Fruit fly (Drosophila melanogaster) whole organism, embryonic: Measurements from ENCODE around the gene CG11454.

Source experiments
- Abd-B ChIP-seq: fragments of 200-800 bp; sonication (Bioruptor generic); optimal IDR thresholded peaks from 2 replicates; lab custom pipeline; 2018; ENCODE audit warnings: missing biosample characterization, mild to moderate bottlenecking, missing genetic modification characterization, moderate library complexity
- C15 ChIP-seq: fragments of 200-800 bp; sonication (Bioruptor generic); IDR thresholded peaks from 3 replicates; pipeline ENCODE4 v1.3.6; 2022; ENCODE audit warnings: missing biosample characterization, missing genetic modification characterization
- CG10147 ChIP-seq: fragments of 200-800 bp; sonication (Bioruptor generic); optimal IDR thresholded peaks from 2 replicates; lab custom pipeline; 2019; ENCODE audit warnings: missing biosample characterization, mild to moderate bottlenecking, missing genetic modification characterization, moderate library complexity
- CG12659 ChIP-seq: fragments of 200-800 bp; sonication (Bioruptor generic); optimal IDR thresholded peaks from 3 replicates; lab custom pipeline; 2017; ENCODE audit warnings: mild to moderate bottlenecking, missing biosample characterization, missing genetic modification reagents, missing genetic modification characterization
- CG13287 ChIP-seq: fragments of 200-800 bp; sonication (Bioruptor generic); IDR thresholded peaks from 2 replicates; pipeline ENCODE4 v1.3.6; 2022; ENCODE audit warnings: missing biosample characterization, missing genetic modification characterization; ENCODE audit not compliant: partially characterized antibody
- CG14441 ChIP-seq: fragments of 200-800 bp; sonication (Bioruptor generic); IDR thresholded peaks from 2 replicates; pipeline ENCODE4 v1.3.6; 2022; ENCODE audit warnings: missing biosample characterization, missing genetic modification characterization
- CG16863 ChIP-seq: fragments of 200-800 bp; sonication (Bioruptor generic); optimal IDR thresholded peaks from 3 replicates; lab custom pipeline; 2016; ENCODE audit warnings: missing biosample characterization, missing genetic modification characterization
- CG17361 ChIP-seq: fragments of 200-800 bp; sonication (Bioruptor generic); IDR thresholded peaks from 3 replicates; pipeline ENCODE4 v1.3.6; 2022; ENCODE audit warnings: missing biosample characterization, missing genetic modification characterization
- CG1792 ChIP-seq: fragments of 200-800 bp; sonication (Bioruptor generic); optimal IDR thresholded peaks from 2 replicates; lab custom pipeline; 2016; ENCODE audit warnings: missing biosample characterization, missing genetic modification characterization
- CG2202 ChIP-seq: fragments of 200-800 bp; sonication (Bioruptor generic); optimal IDR thresholded peaks from 2 replicates; lab custom pipeline; 2018; ENCODE audit warnings: missing biosample characterization, mild to moderate bottlenecking, missing genetic modification characterization
- CG2678 ChIP-seq: fragments of 200-800 bp; sonication (Bioruptor generic); optimal IDR thresholded peaks from 3 replicates; lab custom pipeline; 2019; ENCODE audit warnings: missing biosample characterization, mild to moderate bottlenecking, missing genetic modification characterization, moderate library complexity
- CG30020 ChIP-seq: fragments of 200-800 bp; optimal IDR thresholded peaks from 2 replicates; lab custom pipeline; 2019; ENCODE audit warnings: missing biosample characterization, mild to moderate bottlenecking, missing genetic modification characterization, moderate library complexity
- CG31365 ChIP-seq: fragments of 200-800 bp; sonication (Bioruptor generic); optimal IDR thresholded peaks from 2 replicates; lab custom pipeline; 2018; ENCODE audit warnings: missing biosample characterization, mild to moderate bottlenecking, missing genetic modification characterization
- CG31441 ChIP-seq: fragments of 200-800 bp; sonication (Bioruptor generic); IDR thresholded peaks from 2 replicates; pipeline ENCODE4 v1.3.6; 2022; ENCODE audit warnings: missing biosample characterization, missing genetic modification characterization
- CG3281 ChIP-seq: fragments of 200-800 bp; sonication (Bioruptor generic); optimal IDR thresholded peaks from 3 replicates; lab custom pipeline; 2017; ENCODE audit warnings: missing biosample characterization, mild to moderate bottlenecking, missing genetic modification characterization
- CG42726 ChIP-seq: fragments of 200-800 bp; sonication (Bioruptor generic); IDR thresholded peaks from 2 replicates; pipeline ENCODE4 v1.3.6; 2022; ENCODE audit warnings: missing biosample characterization, missing genetic modification characterization; ENCODE audit not compliant: partially characterized antibody
- CG6854 ChIP-seq: fragments of 200-800 bp; sonication (Bioruptor generic); optimal IDR thresholded peaks from 3 replicates; lab custom pipeline; 2017; ENCODE audit warnings: missing biosample characterization, mild to moderate bottlenecking, missing genetic modification characterization
- CG8089 ChIP-seq: fragments of 200-800 bp; sonication (Bioruptor generic); optimal IDR thresholded peaks from 3 replicates; lab custom pipeline; 2016; ENCODE audit warnings: missing biosample characterization, missing genetic modification characterization
- CG8281 ChIP-seq: fragments of 200-800 bp; sonication (Bioruptor generic); optimal IDR thresholded peaks from 2 replicates; lab custom pipeline; 2018; ENCODE audit warnings: missing biosample characterization, mild to moderate bottlenecking, missing genetic modification characterization, moderate library complexity
- CG9727 ChIP-seq: fragments of 200-800 bp; sonication (Bioruptor generic); optimal IDR thresholded peaks from 3 replicates; lab custom pipeline; 2017; ENCODE audit warnings: missing biosample characterization, mild to moderate bottlenecking, missing genetic modification characterization
- CG9817 ChIP-seq: fragments of 200-800 bp; sonication (Bioruptor generic); optimal IDR thresholded peaks from 2 replicates; lab custom pipeline; 2018; ENCODE audit warnings: missing biosample characterization, mild to moderate bottlenecking, missing genetic modification characterization, moderate library complexity
- Dip3 ChIP-seq: fragments of 200-800 bp; sonication (Bioruptor generic); optimal IDR thresholded peaks from 3 replicates; lab custom pipeline; 2016; ENCODE audit warnings: missing biosample characterization, missing genetic modification characterization
- Dll ChIP-seq: fragments of 200-800 bp; sonication (Bioruptor generic); IDR thresholded peaks from 4 replicates; pipeline ENCODE4 v1.3.6; 2022; ENCODE audit warnings: missing biosample characterization, missing genetic modification characterization; ENCODE audit not compliant: partially characterized antibody
- Doc3 ChIP-seq: fragments of 200-800 bp; sonication (Bioruptor generic); IDR thresholded peaks from 3 replicates; pipeline ENCODE4 v1.3.6; 2022; ENCODE audit warnings: missing biosample characterization, missing genetic modification characterization; ENCODE audit not compliant: partially characterized antibody
- E2f2 ChIP-seq: fragments of 200-800 bp; sonication (Bioruptor generic); IDR thresholded peaks from 2 replicates; pipeline ENCODE4 v1.3.6; 2022; ENCODE audit warnings: missing biosample characterization, missing genetic modification characterization
- Fer1 ChIP-seq: fragments of 200-800 bp; sonication (Bioruptor generic); optimal IDR thresholded peaks from 2 replicates; lab custom pipeline; 2017; ENCODE audit warnings: missing biosample characterization, mild to moderate bottlenecking, missing genetic modification characterization
- Hr39 ChIP-seq: fragments of >200 bp; optimal IDR thresholded peaks from 2 replicates; lab custom pipeline; 2017
- Mrtf ChIP-seq: fragments of 200-800 bp; sonication (Bioruptor generic); IDR thresholded peaks from 3 replicates; pipeline ENCODE4 v1.3.6; 2022; ENCODE audit warnings: missing biosample characterization, missing genetic modification characterization
- Scr ChIP-seq: fragments of 200-800 bp; sonication (Bioruptor generic); IDR thresholded peaks from 2 replicates; pipeline ENCODE4 v1.3.6; 2022; ENCODE audit warnings: missing biosample characterization, missing genetic modification characterization; ENCODE audit not compliant: partially characterized antibody
- Six4 ChIP-seq: fragments of 200-800 bp; sonication (Bioruptor generic); optimal IDR thresholded peaks from 2 replicates; lab custom pipeline; 2016; ENCODE audit warnings: missing biosample characterization, missing genetic modification characterization
- Spps ChIP-seq: fragments of 200-800 bp; sonication (Bioruptor generic); optimal IDR thresholded peaks from 2 replicates; lab custom pipeline; 2018; ENCODE audit warnings: missing biosample characterization, mild to moderate bottlenecking, missing genetic modification characterization
- Sry-δ ChIP-seq: fragments of 200-800 bp; sonication (Bioruptor generic); optimal IDR thresholded peaks from 2 replicates; lab custom pipeline; 2016; ENCODE audit warnings: missing biosample characterization, missing genetic modification characterization
- ap ChIP-seq: fragments of 200-800 bp; sonication (Bioruptor generic); IDR thresholded peaks from 2 replicates; pipeline ENCODE4 v1.3.6; 2022; ENCODE audit warnings: missing biosample characterization, missing genetic modification characterization
- ash1 ChIP-seq: fragments of 200-800 bp; sonication (Bioruptor generic); optimal IDR thresholded peaks from 2 replicates; lab custom pipeline; 2018; ENCODE audit warnings: missing biosample characterization, mild to moderate bottlenecking, missing genetic modification characterization
- bigmax ChIP-seq: fragments of 200-800 bp; sonication (Bioruptor generic); optimal IDR thresholded peaks from 2 replicates; lab custom pipeline; 2018; ENCODE audit warnings: missing biosample characterization, mild to moderate bottlenecking, missing genetic modification characterization
- chm ChIP-seq: fragments of 200-800 bp; sonication (Bioruptor generic); IDR thresholded peaks from 2 replicates; pipeline ENCODE4 v1.3.6; 2022; ENCODE audit warnings: missing biosample characterization, missing genetic modification characterization
- crc ChIP-seq: fragments of 200-800 bp; sonication (Bioruptor generic); optimal IDR thresholded peaks from 2 replicates; lab custom pipeline; 2016; ENCODE audit warnings: missing biosample characterization, missing genetic modification characterization
- dan ChIP-seq: fragments of 200-800 bp; sonication (Bioruptor generic); IDR thresholded peaks from 2 replicates; pipeline ENCODE4 v1.3.6; 2022; ENCODE audit warnings: missing biosample characterization, missing genetic modification characterization
- emc ChIP-seq: fragments of 200-800 bp; sonication (Bioruptor generic); optimal IDR thresholded peaks from 2 replicates; lab custom pipeline; 2016; ENCODE audit warnings: missing biosample characterization, missing genetic modification characterization
- exex ChIP-seq: fragments of 200-800 bp; sonication (Bioruptor generic); optimal IDR thresholded peaks from 4 replicates; lab custom pipeline; 2018; ENCODE audit warnings: missing biosample characterization, mild to moderate bottlenecking, missing genetic modification characterization, moderate library complexity
- fd64A ChIP-seq: fragments of 200-800 bp; sonication (Bioruptor generic); optimal IDR thresholded peaks from 3 replicates; lab custom pipeline; 2018; ENCODE audit warnings: missing biosample characterization, mild to moderate bottlenecking, missing genetic modification characterization
- gcm2 ChIP-seq: fragments of 200-800 bp; sonication (Bioruptor generic); optimal IDR thresholded peaks from 2 replicates; lab custom pipeline; 2016; ENCODE audit warnings: missing biosample characterization, missing genetic modification characterization
- grn ChIP-seq: fragments of 200-800 bp; sonication (Bioruptor generic); optimal IDR thresholded peaks from 3 replicates; lab custom pipeline; 2017; ENCODE audit warnings: missing biosample characterization, missing genetic modification characterization
- hth ChIP-seq: fragments of >200 bp; optimal IDR thresholded peaks from 2 replicates; lab custom pipeline; 2017; ENCODE audit warnings: inconsistent platforms
- nom ChIP-seq: fragments of 200-800 bp; sonication (Bioruptor generic); optimal IDR thresholded peaks from 2 replicates; lab custom pipeline; 2017; ENCODE audit warnings: missing biosample characterization, missing genetic modification characterization, mild to moderate bottlenecking, moderate library complexity, missing genetic modification reagents
- onecut ChIP-seq: fragments of 200-800 bp; sonication (Bioruptor generic); IDR thresholded peaks from 2 replicates; pipeline ENCODE4 v1.3.6; 2022; ENCODE audit warnings: missing biosample characterization, missing genetic modification characterization
- pb ChIP-seq: fragments of 200-800 bp; sonication (Bioruptor generic); optimal IDR thresholded peaks from 3 replicates; lab custom pipeline; 2016; ENCODE audit warnings: missing biosample characterization, missing genetic modification characterization
- prd ChIP-seq, 3 experiments: fragments of >200 bp in 2 of 3; fragments of 200-800 bp in 1 of 3; sonication (Bioruptor generic) in 1 of 3; optimal IDR thresholded peaks in 2 of 3; IDR thresholded peaks in 1 of 3; 2 replicates in 2 of 3; 3 replicates in 1 of 3; pipeline versions ENCODE4 v1.3.6 to Lab custom; 2017 to 2022; ENCODE audit warnings: missing biosample characterization in 1 of 3, missing genetic modification characterization in 1 of 3
- sim ChIP-seq: fragments of 200-800 bp; sonication (Bioruptor generic); IDR thresholded peaks from 2 replicates; pipeline ENCODE4 v1.3.6; 2022; ENCODE audit warnings: missing biosample characterization, missing genetic modification characterization
- stc ChIP-seq: fragments of 200-800 bp; sonication (Bioruptor generic); IDR thresholded peaks from 2 replicates; pipeline ENCODE4 v1.3.6; 2022; ENCODE audit warnings: missing biosample characterization, missing genetic modification characterization
- trem ChIP-seq: fragments of 200-800 bp; optimal IDR thresholded peaks from 3 replicates; lab custom pipeline; 2019; ENCODE audit warnings: missing biosample characterization, mild to moderate bottlenecking, missing genetic modification characterization, moderate library complexity
- unc-4 ChIP-seq: fragments of 200-800 bp; sonication (Bioruptor generic); IDR thresholded peaks from 2 replicates; pipeline ENCODE4 v1.3.6; 2022; ENCODE audit warnings: missing biosample characterization, missing genetic modification characterization; ENCODE audit not compliant: partially characterized antibody

CG11454 gene

dm6 chr2L:94639-95059, 48.5 kb upstream of the CG11454 start, which contains the start of gene Zir (continued):
- TF ChIP-seq trem (tag; lab: Kevin White, UChicago): peak; percentile 30
- TF ChIP-seq CG30020 (tag; lab: Kevin White, UChicago): peak; percentile 75
- TF ChIP-seq CG8281 (tag; lab: Kevin White, UChicago): no peak
- TF ChIP-seq CG16863: no peak
- no peak for TF ChIP-seq CG42726
- TF ChIP-seq pb (GFP tag; lab: Kevin White, UChicago): no peak
- TF ChIP-seq prd (optimal IDR thresholded peaks at IDR 0.05; lab: Kevin White, UChicago): no peak
- TF ChIP-seq prd (GFP tag; IDR thresholded peaks at IDR 0.05; lab: Robert Waterston, UW): no peak
- TF ChIP-seq stc (GFP tag; lab: Robert Waterston, UW): no peak
- TF ChIP-seq exex (tag; lab: Kevin White, UChicago): no peak
- TF ChIP-seq CG10147 (GFP tag; lab: Kevin White, UChicago): no peak
- TF ChIP-seq CG1792 (GFP tag; lab: Kevin White, UChicago): no peak
- no peak for TF ChIP-seq crc (GFP tag; lab: Kevin White, UChicago)
- TF ChIP-seq Dip3 (GFP tag; lab: Kevin White, UChicago): no peak
- TF ChIP-seq unc-4 (GFP tag; lab: Robert Waterston, UW): peak; percentile 67
- TF ChIP-seq Hr39 (lab: Kevin White, UChicago): no peak
- no peak for TF ChIP-seq ap (GFP tag; lab: Robert Waterston, UW)
- TF ChIP-seq Scr: peak; percentile 71
- TF ChIP-seq Six4 (GFP tag; lab: Kevin White, UChicago): no peak
- TF ChIP-seq CG9727: no peak
- no peak for TF ChIP-seq E2f2
- no peak for TF ChIP-seq CG8089 (GFP tag; lab: Kevin White, UChicago)
- TF ChIP-seq Sry-δ (GFP tag; lab: Kevin White, UChicago): peak; percentile 51
- TF ChIP-seq CG2678: no peak
- TF ChIP-seq Fer1 (GFP tag; lab: Kevin White, UChicago): peak; percentile 42
- TF ChIP-seq CG31365 (tag; lab: Kevin White, UChicago): no peak
- no peak for TF ChIP-seq sim (GFP tag; lab: Robert Waterston, UW)
- no peak for TF ChIP-seq CG9817 (tag; lab: Kevin White, UChicago)
- TF ChIP-seq CG13287 (GFP tag; lab: Robert Waterston, UW): peak; percentile 80
- TF ChIP-seq CG6854 (GFP tag; lab: Kevin White, UChicago): no peak
- TF ChIP-seq CG17361 (GFP tag; lab: Robert Waterston, UW): no peak
- TF ChIP-seq C15 (GFP tag; lab: Robert Waterston, UW): no peak
- TF ChIP-seq CG2202: no peak
- TF ChIP-seq CG14441 (GFP tag; lab: Robert Waterston, UW): no peak
- TF ChIP-seq hth: no peak
- peak; percentile 66; the same call in 2 of the 4 replicates for TF ChIP-seq Dll (GFP tag; lab: Robert Waterston, UW)
- no peak for TF ChIP-seq chm (GFP tag; lab: Robert Waterston, UW)
- TF ChIP-seq grn: no peak
- no peak for TF ChIP-seq dan (GFP tag; lab: Robert Waterston, UW)
- TF ChIP-seq Doc3 (GFP tag; lab: Robert Waterston, UW): peak; percentile 30; the same call in 1 of the 3 replicates
- peak; percentile 17 for TF ChIP-seq nom (GFP tag; lab: Kevin White, UChicago)
- no peak for TF ChIP-seq gcm2 (GFP tag; lab: Kevin White, UChicago)
- TF ChIP-seq Mrtf (GFP tag; lab: Robert Waterston, UW): no peak
- no peak for TF ChIP-seq CG3281
- TF ChIP-seq CG12659: peak; percentile 26
- no peak for TF ChIP-seq CG31441 (GFP tag; lab: Robert Waterston, UW)
- TF ChIP-seq ash1 (GFP tag; lab: Kevin White, UChicago): no peak
- no peak for TF ChIP-seq Abd-B (GFP tag; lab: Kevin White, UChicago)
- TF ChIP-seq fd64A (GFP tag; lab: Kevin White, UChicago): no peak
- TF ChIP-seq emc (GFP tag; lab: Kevin White, UChicago): no peak
- no peak for TF ChIP-seq onecut
- no peak for TF ChIP-seq Spps
- TF ChIP-seq bigmax (GFP tag; lab: Kevin White, UChicago): no peak
